Fruit fly (Drosophila melanogaster) whole organism, embryonic: ENCODE measurements around the gene mthl2.
A peak's percentile ranks its signal among the peaks of the same experiment; 100 is the strongest.

Source experiments
- Abd-B ChIP-seq: fragments of 200-800 bp; sonication (Bioruptor generic); optimal IDR thresholded peaks from 2 replicates; lab custom pipeline; 2018; ENCODE audit warnings: missing biosample characterization, mild to moderate bottlenecking, missing genetic modification characterization, moderate library complexity
- Adf1 ChIP-seq: fragments of 200-800 bp; sonication (Bioruptor generic); IDR thresholded peaks from 2 replicates; pipeline ENCODE4 v1.3.6; 2022; ENCODE audit warnings: missing biosample characterization, missing genetic modification characterization
- B-H1 ChIP-seq: fragments of 200-800 bp; sonication (Bioruptor generic); IDR thresholded peaks from 3 replicates; pipeline ENCODE4 v1.3.6; 2022; ENCODE audit warnings: missing biosample characterization, missing genetic modification characterization
- Bteb2 ChIP-seq: fragments of 200-800 bp; sonication (Bioruptor generic); optimal IDR thresholded peaks from 2 replicates; lab custom pipeline; 2016; ENCODE audit warnings: missing biosample characterization, missing genetic modification characterization
- CG10274 ChIP-seq: fragments of 200-800 bp; sonication (Bioruptor generic); optimal IDR thresholded peaks from 3 replicates; lab custom pipeline; 2017; ENCODE audit warnings: missing biosample characterization, mild to moderate bottlenecking, missing genetic modification characterization
- CG10543 ChIP-seq: fragments of 200-800 bp; sonication (Bioruptor generic); optimal IDR thresholded peaks from 3 replicates; lab custom pipeline; 2017; ENCODE audit warnings: missing biosample characterization, mild to moderate bottlenecking, missing genetic modification characterization, moderate library complexity
- CG11695 ChIP-seq: fragments of 200-800 bp; sonication (Bioruptor generic); IDR thresholded peaks from 3 replicates; pipeline ENCODE4 v1.3.6; 2022; ENCODE audit warnings: missing biosample characterization, missing genetic modification characterization
- CG13287 ChIP-seq: fragments of 200-800 bp; sonication (Bioruptor generic); IDR thresholded peaks from 2 replicates; pipeline ENCODE4 v1.3.6; 2022; ENCODE audit warnings: missing biosample characterization, missing genetic modification characterization; ENCODE audit not compliant: partially characterized antibody
- CG13296 ChIP-seq: fragments of 200-800 bp; sonication (Bioruptor generic); optimal IDR thresholded peaks from 3 replicates; lab custom pipeline; 2018; ENCODE audit warnings: missing biosample characterization, mild to moderate bottlenecking, missing genetic modification characterization
- CG13894 ChIP-seq: fragments of 200-800 bp; sonication (Bioruptor generic); optimal IDR thresholded peaks from 3 replicates; lab custom pipeline; 2018; ENCODE audit warnings: missing biosample characterization, mild to moderate bottlenecking, missing genetic modification characterization, moderate library complexity
- CG15073 ChIP-seq: fragments of 200-800 bp; sonication (Bioruptor generic); optimal IDR thresholded peaks from 2 replicates; lab custom pipeline; 2016; ENCODE audit warnings: missing biosample characterization, missing genetic modification characterization
- CG1603 ChIP-seq: fragments of 200-800 bp; sonication (Bioruptor generic); optimal IDR thresholded peaks from 2 replicates; lab custom pipeline; 2019; ENCODE audit warnings: missing biosample characterization, mild to moderate bottlenecking, missing genetic modification characterization, moderate library complexity
- CG16863 ChIP-seq: fragments of 200-800 bp; sonication (Bioruptor generic); optimal IDR thresholded peaks from 3 replicates; lab custom pipeline; 2016; ENCODE audit warnings: missing biosample characterization, missing genetic modification characterization
- CG2712 ChIP-seq: fragments of 200-800 bp; optimal IDR thresholded peaks from 3 replicates; lab custom pipeline; 2019; ENCODE audit warnings: missing biosample characterization, mild to moderate bottlenecking, missing genetic modification characterization, moderate library complexity
- CG34376 ChIP-seq: fragments of 200-800 bp; sonication (Bioruptor generic); optimal IDR thresholded peaks from 2 replicates; lab custom pipeline; 2018; ENCODE audit warnings: missing biosample characterization, mild to moderate bottlenecking, missing genetic modification characterization
- CG6683 ChIP-seq: fragments of 200-800 bp; sonication (Bioruptor generic); optimal IDR thresholded peaks from 2 replicates; lab custom pipeline; 2017; ENCODE audit warnings: missing biosample characterization, mild to moderate bottlenecking, missing genetic modification characterization, missing genetic modification reagents
- CG6813 ChIP-seq: fragments of 200-800 bp; sonication (Bioruptor generic); optimal IDR thresholded peaks from 2 replicates; lab custom pipeline; 2017; ENCODE audit warnings: missing biosample characterization, missing genetic modification characterization, mild to moderate bottlenecking, moderate library complexity, missing genetic modification reagents
- CG7357 ChIP-seq: fragments of 200-800 bp; sonication (Bioruptor generic); IDR thresholded peaks from 3 replicates; pipeline ENCODE4 v1.3.6; 2022; ENCODE audit warnings: missing biosample characterization, missing genetic modification characterization
- CG7786 ChIP-seq: fragments of 200-800 bp; sonication (Bioruptor generic); optimal IDR thresholded peaks from 2 replicates; lab custom pipeline; 2016; ENCODE audit warnings: missing biosample characterization, missing genetic modification characterization
- CG8290 ChIP-seq, 3 experiments: fragments of 200-800 bp; sonication (Bioruptor generic); optimal IDR thresholded peaks; 2 replicates each; lab custom pipeline; 2016 to 2019; ENCODE audit warnings: missing biosample characterization in 3 of 3, missing genetic modification characterization in 3 of 3, mild to moderate bottlenecking in 2 of 3, moderate library complexity in 1 of 3
- E2f1 ChIP-seq: fragments of 200-800 bp; sonication (Bioruptor generic); IDR thresholded peaks from 2 replicates; pipeline ENCODE4 v1.3.6; 2022; ENCODE audit warnings: missing biosample characterization, missing genetic modification characterization
- Ets65A ChIP-seq: fragments of 200-800 bp; sonication (Bioruptor generic); peaks from one replicate; lab custom pipeline; 2016; ENCODE audit warnings: missing biosample characterization, missing genetic modification characterization
- H15 ChIP-seq: fragments of 200-800 bp; sonication (Bioruptor generic); IDR thresholded peaks from 3 replicates; pipeline ENCODE4 v1.3.6; 2022; ENCODE audit warnings: missing biosample characterization, missing genetic modification characterization
- Hmr ChIP-seq: fragments of 200-800 bp; sonication (Bioruptor generic); optimal IDR thresholded peaks from 3 replicates; lab custom pipeline; 2017; ENCODE audit warnings: mild to moderate bottlenecking, missing biosample characterization, missing genetic modification reagents, missing genetic modification characterization
- Kr ChIP-seq: fragments of 200-800 bp; sonication (Bioruptor generic); optimal IDR thresholded peaks from 2 replicates; lab custom pipeline; 2017; ENCODE audit warnings: missing biosample characterization, mild to moderate bottlenecking, missing genetic modification characterization
- Lhr ChIP-seq: fragments of 200-800 bp; sonication (Bioruptor generic); optimal IDR thresholded peaks from 3 replicates; lab custom pipeline; 2017; ENCODE audit warnings: mild to moderate bottlenecking, missing biosample characterization, missing genetic modification reagents, missing genetic modification characterization
- Myb ChIP-seq: fragments of 200-800 bp; sonication (Bioruptor generic); optimal IDR thresholded peaks from 2 replicates; lab custom pipeline; 2016; ENCODE audit warnings: missing biosample characterization, missing genetic modification characterization
- NC2α ChIP-seq: fragments of 200-800 bp; sonication (Bioruptor generic); optimal IDR thresholded peaks from 2 replicates; lab custom pipeline; 2016; ENCODE audit warnings: missing biosample characterization, missing genetic modification characterization
- Sin3A ChIP-seq: fragments of >200 bp; optimal IDR thresholded peaks from 2 replicates; lab custom pipeline; 2018
- TFAM ChIP-seq: fragments of 200-800 bp; sonication (Bioruptor generic); optimal IDR thresholded peaks from 2 replicates; lab custom pipeline; 2017; ENCODE audit warnings: missing biosample characterization, missing genetic modification characterization, inconsistent platforms
- Xrp1 ChIP-seq: fragments of 200-800 bp; sonication (Bioruptor generic); IDR thresholded peaks from 2 replicates; pipeline ENCODE4 v1.3.6; 2022; ENCODE audit warnings: missing biosample characterization, missing genetic modification characterization
- ash1 ChIP-seq: fragments of 200-800 bp; sonication (Bioruptor generic); optimal IDR thresholded peaks from 2 replicates; lab custom pipeline; 2018; ENCODE audit warnings: missing biosample characterization, mild to moderate bottlenecking, missing genetic modification characterization
- btn ChIP-seq: fragments of 200-800 bp; sonication (Bioruptor generic); optimal IDR thresholded peaks from 2 replicates; lab custom pipeline; 2016; ENCODE audit warnings: missing biosample characterization, missing genetic modification characterization
- cad ChIP-seq: fragments of >200 bp; optimal IDR thresholded peaks from 2 replicates; lab custom pipeline; 2017; ENCODE audit warnings: missing biosample characterization, missing genetic modification characterization
- cas ChIP-seq: fragments of 200-800 bp; sonication (Bioruptor generic); IDR thresholded peaks from 2 replicates; pipeline ENCODE4 v1.3.6; 2022; ENCODE audit warnings: missing biosample characterization, missing genetic modification characterization
- chinmo ChIP-seq: fragments of 200-800 bp; sonication (Bioruptor generic); IDR thresholded peaks from 4 replicates; pipeline ENCODE4 v1.3.6; 2022; ENCODE audit warnings: missing biosample characterization, missing genetic modification characterization; ENCODE audit not compliant: partially characterized antibody
- dati ChIP-seq: fragments of 200-800 bp; sonication (Bioruptor generic); IDR thresholded peaks from 2 replicates; pipeline ENCODE4 v1.3.6; 2022; ENCODE audit warnings: missing biosample characterization, missing genetic modification characterization
- fd64A ChIP-seq: fragments of 200-800 bp; sonication (Bioruptor generic); optimal IDR thresholded peaks from 3 replicates; lab custom pipeline; 2018; ENCODE audit warnings: missing biosample characterization, mild to moderate bottlenecking, missing genetic modification characterization
- gcm ChIP-seq: fragments of 200-800 bp; sonication (Bioruptor generic); optimal IDR thresholded peaks from 2 replicates; lab custom pipeline; 2019; ENCODE audit warnings: missing biosample characterization, mild to moderate bottlenecking, missing genetic modification characterization, moderate library complexity
- gt ChIP-seq: fragments of 200-800 bp; sonication (Bioruptor generic); IDR thresholded peaks from 2 replicates; pipeline ENCODE4 v1.3.6; 2022; ENCODE audit warnings: missing biosample characterization, missing genetic modification characterization
- jing ChIP-seq: fragments of 200-800 bp; sonication (Bioruptor generic); optimal IDR thresholded peaks from 2 replicates; lab custom pipeline; 2018; ENCODE audit warnings: missing biosample characterization, mild to moderate bottlenecking, missing genetic modification characterization
- lilli ChIP-seq: fragments of 200-800 bp; sonication (Bioruptor generic); optimal IDR thresholded peaks from 3 replicates; lab custom pipeline; 2016; ENCODE audit warnings: missing biosample characterization, missing genetic modification characterization
- lmd ChIP-seq: fragments of 200-800 bp; sonication (Bioruptor generic); IDR thresholded peaks from 2 replicates; pipeline ENCODE4 v1.3.6; 2022; ENCODE audit warnings: missing biosample characterization, missing genetic modification characterization
- odd ChIP-seq: fragments of 200-800 bp; sonication (Bioruptor generic); optimal IDR thresholded peaks from 2 replicates; lab custom pipeline; 2017; ENCODE audit warnings: missing biosample characterization, mild to moderate bottlenecking, missing genetic modification characterization
- row ChIP-seq: fragments of 200-800 bp; sonication (Bioruptor generic); IDR thresholded peaks from 3 replicates; pipeline ENCODE4 v1.3.6; 2022; ENCODE audit warnings: missing biosample characterization, missing genetic modification characterization
- sqz ChIP-seq: fragments of 200-800 bp; sonication (Bioruptor generic); optimal IDR thresholded peaks from 3 replicates; lab custom pipeline; 2018; ENCODE audit warnings: missing biosample characterization, mild to moderate bottlenecking, missing genetic modification characterization
- tap ChIP-seq: fragments of 200-800 bp; optimal IDR thresholded peaks from 3 replicates; lab custom pipeline; 2019; ENCODE audit warnings: missing biosample characterization, mild to moderate bottlenecking, missing genetic modification characterization, moderate library complexity
- tgo ChIP-seq: fragments of 200-800 bp; sonication (Bioruptor generic); IDR thresholded peaks from 3 replicates; pipeline ENCODE4 v1.3.6; 2022; ENCODE audit warnings: missing biosample characterization, missing genetic modification characterization
- unc-4 ChIP-seq: fragments of 200-800 bp; sonication (Bioruptor generic); IDR thresholded peaks from 2 replicates; pipeline ENCODE4 v1.3.6; 2022; ENCODE audit warnings: missing biosample characterization, missing genetic modification characterization; ENCODE audit not compliant: partially characterized antibody
- wdn ChIP-seq: fragments of 200-800 bp; sonication (Bioruptor generic); IDR thresholded peaks from 2 replicates; pipeline ENCODE4 v1.3.6; 2022; ENCODE audit warnings: missing biosample characterization, missing genetic modification characterization

The mthl2 gene

DNA sequence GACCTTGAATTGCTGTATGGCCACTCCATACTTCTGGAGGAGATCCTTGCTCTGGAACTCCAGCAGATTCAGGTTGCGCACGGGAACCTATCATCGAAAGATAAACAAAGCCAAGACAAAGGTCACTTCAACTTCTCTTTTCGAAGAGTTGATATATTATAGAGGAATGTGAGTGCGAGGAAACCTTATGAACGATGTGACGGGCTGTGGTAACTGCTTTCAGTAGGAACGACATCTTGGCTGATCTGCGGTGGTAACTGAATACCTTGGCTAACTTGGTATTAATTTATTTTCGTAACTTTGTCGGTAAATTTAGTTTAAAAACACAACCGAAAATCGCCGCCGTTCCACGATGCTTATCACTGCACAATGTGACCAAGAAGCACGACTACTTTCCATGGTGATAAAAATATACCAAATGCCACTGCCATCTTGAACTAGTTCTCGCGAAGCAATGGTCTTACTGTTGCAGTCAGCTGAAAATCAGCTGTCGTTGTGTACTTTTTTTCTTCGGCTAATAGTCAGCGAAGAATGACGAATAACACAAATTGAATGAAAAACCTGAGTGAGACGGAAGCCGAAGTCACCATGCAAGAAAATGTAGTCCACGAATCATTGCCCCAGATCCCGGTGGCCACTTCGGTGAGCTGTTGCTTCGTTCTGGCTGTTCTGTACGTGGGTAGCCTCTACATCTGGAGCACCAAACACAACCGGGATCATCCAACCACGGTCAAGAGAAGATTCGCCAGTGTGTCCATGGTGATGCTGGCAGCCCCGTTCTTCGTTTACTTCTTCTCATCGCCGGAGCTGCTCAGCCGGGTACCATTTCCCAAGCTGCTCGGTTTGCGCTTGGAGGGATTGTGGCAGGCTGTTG lies 41.0 kb upstream of the mthl2 start, which contains the start of the genes ScsbetaG and Sras (continued):
- TF ChIP-seq CG10274 (GFP tag; lab: Kevin White, UChicago) (no peak), cad (GFP tag; lab: Kevin White, UChicago) (no peak), NC2α (GFP tag; lab: Kevin White, UChicago) (no peak), TFAM (GFP tag; lab: Kevin White, UChicago) (no peak), B-H1 (GFP tag; lab: Robert Waterston, UW) (no peak), Hmr (no peak), Abd-B (GFP tag; lab: Kevin White, UChicago) (no peak), CG13894 (tag; lab: Kevin White, UChicago) (no peak), Sin3A (lab: Kevin White, UChicago) (peak; percentile 53), CG15073 (GFP tag; lab: Kevin White, UChicago) (no peak), lilli (GFP tag; lab: Kevin White, UChicago) (no peak), gcm (no peak), Xrp1 (GFP tag; lab: Robert Waterston, UW) (no peak), btn (GFP tag; lab: Kevin White, UChicago) (no peak), Lhr (GFP tag; lab: Kevin White, UChicago) (peak; percentile 43), sqz (no peak), CG16863 (GFP tag; lab: Kevin White, UChicago) (no peak), dati (GFP tag; lab: Robert Waterston, UW) (no peak), Bteb2 (GFP tag; lab: Kevin White, UChicago) (no peak), tgo (GFP tag; lab: Robert Waterston, UW) (no peak), fd64A (GFP tag; lab: Kevin White, UChicago) (no peak), CG8290 (GFP tag; optimal IDR thresholded peaks at IDR 0.05; lab: Kevin White, UChicago) (no peak), CG8290 (tag; optimal IDR thresholded peaks at IDR 0.05; lab: Kevin White, UChicago) (peak in 1 of 2 experiments; percentile 63), row (GFP tag; lab: Robert Waterston, UW) (peak; percentile 36; the same call in 2 of the 3 replicates), CG10543 (no peak), H15 (GFP tag; lab: Robert Waterston, UW) (no peak), CG13296 (GFP tag; lab: Kevin White, UChicago) (no peak), CG7786 (GFP tag; lab: Kevin White, UChicago) (no peak), Kr (GFP tag; lab: Kevin White, UChicago) (no peak), chinmo (GFP tag; lab: Robert Waterston, UW) (peak; percentile 49; the same call in 1 of the 4 replicates), jing (GFP tag; lab: Kevin White, UChicago) (no peak), tap (no peak), lmd (GFP tag; lab: Robert Waterston, UW) (no peak), CG2712 (no peak), CG6683 (GFP tag; lab: Kevin White, UChicago) (no peak), CG34376 (GFP tag; lab: Kevin White, UChicago) (no peak), cas (GFP tag; lab: Robert Waterston, UW) (no peak), CG13287 (GFP tag; lab: Robert Waterston, UW) (peak; percentile 62; the same call in 1 of the 2 replicates), odd (GFP tag; lab: Kevin White, UChicago) (no peak), Ets65A (GFP tag; lab: Kevin White, UChicago) (no peak), CG1603 (peak; percentile 65), wdn (GFP tag; lab: Robert Waterston, UW) (no peak), unc-4 (GFP tag; lab: Robert Waterston, UW) (peak; percentile 51), CG7357 (GFP tag; lab: Robert Waterston, UW) (no peak), ash1 (no peak), gt (no peak), CG6813 (GFP tag; lab: Kevin White, UChicago) (no peak), E2f1 (GFP tag; lab: Robert Waterston, UW) (no peak), CG11695 (GFP tag; lab: Robert Waterston, UW) (no peak), Adf1 (GFP tag; lab: Robert Waterston, UW) (no peak), Myb (GFP tag; lab: Kevin White, UChicago) (peak; percentile 78)
